Fruit fly (Drosophila melanogaster): ENCODE data around the gene tzn.

Gene tzn

dm6 chr3L:20800208-20800607, 1.8 kb downstream of the tzn start, which contains the start of gene Spc105R (continued):
- TF ChIP-seq GATAe (GFP tag; conservative IDR thresholded peaks at IDR 0.05) (no peak), CG13624 (GFP tag; optimal IDR thresholded peaks at IDR 0.05) (no peak), bab2 (GFP tag; optimal IDR thresholded peaks at IDR 0.05) (no peak), sc (optimal IDR thresholded peaks at IDR 0.05) (no peak), sc (GFP tag; optimal IDR thresholded peaks at IDR 0.05) (no peak), CG9876 (GFP tag; optimal IDR thresholded peaks at IDR 0.05) (no peak), CG34224 (GFP tag; IDR thresholded peaks at IDR 0.05; ENCODE audit: partially characterized antibody) (0 out of 3 replicates have a peak, but pooled peaks have one; percentile 29), sima (GFP tag; optimal IDR thresholded peaks at IDR 0.05) (no peak), nerfin-1 (tag; optimal IDR thresholded peaks at IDR 0.05) (no peak), CTCF (GFP tag; optimal IDR thresholded peaks at IDR 0.05) (peak; percentile 46), slou (GFP tag; optimal IDR thresholded peaks at IDR 0.05) (no peak)

- TF ChIP-seq zen (tag; optimal IDR thresholded peaks at IDR 0.05) (no peak), Asciz (GFP tag; optimal IDR thresholded peaks at IDR 0.05) (no peak), CG13624 (GFP tag; optimal IDR thresholded peaks at IDR 0.05) (no peak), Meics (GFP tag; optimal IDR thresholded peaks at IDR 0.05) (no peak), tin (GFP tag; optimal IDR thresholded peaks at IDR 0.05) (no peak), Doc3 (GFP tag; IDR thresholded peaks at IDR 0.05; ENCODE audit: partially characterized antibody) (peak; percentile 50; the same call in 1 of the 3 replicates), rib (GFP tag; IDR thresholded peaks at IDR 0.05) (0 out of 2 replicates have a peak, but pooled peaks have one; percentile 23), Oaz (GFP tag; IDR thresholded peaks at IDR 0.05) (no peak), wor (GFP tag; IDR thresholded peaks at IDR 0.05) (no peak), YL-1 (GFP tag; optimal IDR thresholded peaks at IDR 0.05) (peak; percentile 72), H2.0 (GFP tag; IDR thresholded peaks at IDR 0.05) (no peak), hbn (GFP tag; IDR thresholded peaks at IDR 0.05; ENCODE audit: partially characterized antibody) (peak; percentile 59), Hey (tag; optimal IDR thresholded peaks at IDR 0.05) (no peak), NfI (GFP tag; optimal IDR thresholded peaks at IDR 0.05) (no peak), CG2199 (GFP tag; IDR thresholded peaks at IDR 0.05) (no peak), ken (GFP tag; IDR thresholded peaks at IDR 0.05) (no peak), CG11723 (GFP tag; optimal IDR thresholded peaks at IDR 0.05) (no peak), cad (GFP tag; optimal IDR thresholded peaks at IDR 0.05) (no peak), CG4360 (GFP tag; IDR thresholded peaks at IDR 0.05) (no peak), cwo (GFP tag; optimal IDR thresholded peaks at IDR 0.05) (no peak), CG15073 (GFP tag; optimal IDR thresholded peaks at IDR 0.05) (no peak), CG30403 (GFP tag; optimal IDR thresholded peaks at IDR 0.05) (peak; percentile 34), CG6254 (GFP tag; optimal IDR thresholded peaks at IDR 0.05) (no peak), br (optimal IDR thresholded peaks at IDR 0.05) (no peak), Neu2 (GFP tag; optimal IDR thresholded peaks at IDR 0.05; ENCODE audit: borderline replicate concordance) (no peak), CG1024 (GFP tag; IDR thresholded peaks at IDR 0.05) (no peak), Rfx (GFP tag; IDR thresholded peaks at IDR 0.05) (no peak), CG33557 (GFP tag; optimal IDR thresholded peaks at IDR 0.05) (no peak), CG11456 (GFP tag; IDR thresholded peaks at IDR 0.05) (0 out of 3 replicates have a peak, but pooled peaks have one; percentile 14), insv (GFP tag; optimal IDR thresholded peaks at IDR 0.05) (no peak), CTCF (GFP tag; optimal IDR thresholded peaks at IDR 0.05) (peak; percentile 2), Myb (GFP tag; optimal IDR thresholded peaks at IDR 0.05) (peak; percentile 9), CG13775 (GFP tag; optimal IDR thresholded peaks at IDR 0.05) (peak; percentile 10), gfzf (GFP tag; optimal IDR thresholded peaks at IDR 0.05) (peak; percentile 83), CG17612 (GFP tag; IDR thresholded peaks at IDR 0.05) (no peak), CG33213 (GFP tag; optimal IDR thresholded peaks at IDR 0.05) (no peak), E2f2 (GFP tag; IDR thresholded peaks at IDR 0.05) (peak; percentile 50; the same call in 1 of the 2 replicates), CG42726 (GFP tag; IDR thresholded peaks at IDR 0.05; ENCODE audit: partially characterized antibody) (no peak), CG3065 (GFP tag; optimal IDR thresholded peaks at IDR 0.05) (no peak), zen2 (GFP tag; IDR thresholded peaks at IDR 0.05; ENCODE audit: partially characterized antibody) (peak; percentile 52; the same call in 1 of the 3 replicates)
These were observed 10.9 kb downstream of the tzn start, which contains the start of the genes CG3634 and HIPP1 for dm6 chr3L:20809088-20809999. CG3634 (minus strand) TSS chr3L:20809272. HIPP1 (plus strand) TSS chr3L:20809669.
